Fruit fly (Drosophila melanogaster) whole organism, embryonic: ENCODE measurements around the gene yuri.

Source experiments
- ATbp ChIP-seq: fragments of 200-800 bp; sonication (Bioruptor generic); optimal IDR thresholded peaks from 2 replicates; lab custom pipeline; 2017; ENCODE audit warnings: missing biosample characterization, mild to moderate bottlenecking, missing genetic modification characterization, missing genetic modification reagents
- Ada2b ChIP-seq: fragments of 200-800 bp; sonication (Bioruptor generic); IDR thresholded peaks from 2 replicates; pipeline ENCODE4 v1.3.6; 2022; ENCODE audit warnings: missing biosample characterization, missing genetic modification characterization
- Antp ChIP-seq: fragments of 200-800 bp; sonication (Bioruptor generic); optimal IDR thresholded peaks from 3 replicates; lab custom pipeline; 2016; ENCODE audit warnings: missing biosample characterization, missing genetic modification characterization
- C15 ChIP-seq: fragments of 200-800 bp; sonication (Bioruptor generic); IDR thresholded peaks from 3 replicates; pipeline ENCODE4 v1.3.6; 2022; ENCODE audit warnings: missing biosample characterization, missing genetic modification characterization
- CG10209 ChIP-seq: fragments of 200-800 bp; sonication (Bioruptor generic); optimal IDR thresholded peaks from 3 replicates; lab custom pipeline; 2017; ENCODE audit warnings: missing biosample characterization, mild to moderate bottlenecking, missing genetic modification characterization, missing genetic modification reagents
- CG10979 ChIP-seq: fragments of 200-800 bp; sonication (Bioruptor generic); optimal IDR thresholded peaks from 2 replicates; lab custom pipeline; 2018; ENCODE audit warnings: missing biosample characterization, mild to moderate bottlenecking, missing genetic modification characterization, moderate library complexity
- CG11456 ChIP-seq: fragments of 200-800 bp; sonication (Bioruptor generic); IDR thresholded peaks from 3 replicates; pipeline ENCODE4 v1.3.6; 2022; ENCODE audit warnings: missing biosample characterization, missing genetic modification characterization
- CG11696 ChIP-seq: fragments of 200-800 bp; sonication (Bioruptor generic); IDR thresholded peaks from 2 replicates; pipeline ENCODE4 v1.3.6; 2022; ENCODE audit warnings: missing biosample characterization, missing genetic modification characterization
- CG12219 ChIP-seq: fragments of 200-800 bp; sonication (Bioruptor generic); optimal IDR thresholded peaks from 3 replicates; lab custom pipeline; 2018; ENCODE audit warnings: missing biosample characterization, mild to moderate bottlenecking, missing genetic modification characterization
- CG14014 ChIP-seq: fragments of 200-800 bp; sonication (Bioruptor generic); IDR thresholded peaks from 2 replicates; pipeline ENCODE4 v1.3.6; 2022; ENCODE audit warnings: missing biosample characterization, missing genetic modification characterization
- CG17829 ChIP-seq: fragments of 200-800 bp; optimal IDR thresholded peaks from 2 replicates; lab custom pipeline; 2019; ENCODE audit warnings: missing biosample characterization, mild to moderate bottlenecking, missing genetic modification characterization, moderate library complexity
- CG18011 ChIP-seq: fragments of 200-800 bp; sonication (Bioruptor generic); optimal IDR thresholded peaks from 2 replicates; lab custom pipeline; 2017; ENCODE audit warnings: missing biosample characterization, missing genetic modification characterization, mild to moderate bottlenecking, moderate library complexity, missing genotype
- CG2116 ChIP-seq: fragments of 200-800 bp; sonication (Bioruptor generic); optimal IDR thresholded peaks from 3 replicates; lab custom pipeline; 2018; ENCODE audit warnings: missing biosample characterization, mild to moderate bottlenecking, missing genetic modification characterization
- CG2129 ChIP-seq: fragments of 200-800 bp; sonication (Bioruptor generic); IDR thresholded peaks from 2 replicates; pipeline ENCODE4 v1.3.6; 2022; ENCODE audit warnings: missing biosample characterization, missing genetic modification characterization; ENCODE audit not compliant: partially characterized antibody
- CG30020 ChIP-seq: fragments of 200-800 bp; optimal IDR thresholded peaks from 2 replicates; lab custom pipeline; 2019; ENCODE audit warnings: missing biosample characterization, mild to moderate bottlenecking, missing genetic modification characterization, moderate library complexity
- CG42726 ChIP-seq: fragments of 200-800 bp; sonication (Bioruptor generic); IDR thresholded peaks from 2 replicates; pipeline ENCODE4 v1.3.6; 2022; ENCODE audit warnings: missing biosample characterization, missing genetic modification characterization; ENCODE audit not compliant: partially characterized antibody
- CG4360 ChIP-seq: fragments of 200-800 bp; sonication (Bioruptor generic); IDR thresholded peaks from 2 replicates; pipeline ENCODE4 v1.3.6; 2022; ENCODE audit warnings: missing biosample characterization, missing genetic modification characterization
- CG4404 ChIP-seq: fragments of 200-800 bp; sonication (Bioruptor generic); IDR thresholded peaks from 2 replicates; pipeline ENCODE4 v1.3.6; 2022; ENCODE audit warnings: missing biosample characterization, missing genetic modification characterization
- CG6791 ChIP-seq: fragments of 200-800 bp; sonication (Bioruptor generic); IDR thresholded peaks from 3 replicates; pipeline ENCODE4 v1.3.6; 2022; ENCODE audit warnings: missing biosample characterization, missing genetic modification characterization; ENCODE audit not compliant: partially characterized antibody
- CG7839 ChIP-seq: fragments of 200-800 bp; sonication (Bioruptor generic); optimal IDR thresholded peaks from 3 replicates; lab custom pipeline; 2018; ENCODE audit warnings: missing biosample characterization, mild to moderate bottlenecking, missing genetic modification characterization, moderate library complexity
- CG9727 ChIP-seq: fragments of 200-800 bp; sonication (Bioruptor generic); optimal IDR thresholded peaks from 3 replicates; lab custom pipeline; 2017; ENCODE audit warnings: missing biosample characterization, mild to moderate bottlenecking, missing genetic modification characterization
- CrebB ChIP-seq: fragments of 200-800 bp; sonication (Bioruptor generic); optimal IDR thresholded peaks from 3 replicates; lab custom pipeline; 2018; ENCODE audit warnings: missing biosample characterization, mild to moderate bottlenecking, missing genetic modification characterization
- Deaf1 ChIP-seq: fragments of 200-800 bp; optimal IDR thresholded peaks from 3 replicates; lab custom pipeline; 2019; ENCODE audit warnings: missing biosample characterization, mild to moderate bottlenecking, missing genetic modification characterization, moderate library complexity
- Dek ChIP-seq: fragments of 200-800 bp; sonication (Bioruptor generic); optimal IDR thresholded peaks from 3 replicates; lab custom pipeline; 2019; ENCODE audit warnings: missing biosample characterization, mild to moderate bottlenecking, missing genetic modification characterization, moderate library complexity
- Ets97D ChIP-seq: fragments of 200-800 bp; sonication (Bioruptor generic); optimal IDR thresholded peaks from 3 replicates; lab custom pipeline; 2016; ENCODE audit warnings: missing biosample characterization, missing genetic modification characterization
- Fer2 ChIP-seq: fragments of 200-800 bp; sonication (Bioruptor generic); optimal IDR thresholded peaks from 2 replicates; lab custom pipeline; 2018; ENCODE audit warnings: missing biosample characterization, mild to moderate bottlenecking, missing genetic modification characterization, moderate library complexity
- Gsc ChIP-seq: fragments of 200-800 bp; sonication (Bioruptor generic); IDR thresholded peaks from 2 replicates; pipeline ENCODE4 v1.3.6; 2022; ENCODE audit warnings: missing biosample characterization, missing genetic modification characterization
- H2.0 ChIP-seq: fragments of 200-800 bp; sonication (Bioruptor generic); IDR thresholded peaks from 2 replicates; pipeline ENCODE4 v1.3.6; 2022; ENCODE audit warnings: missing biosample characterization, missing genetic modification characterization
- Hr51 ChIP-seq, 2 experiments: fragments of 200-800 bp; sonication (Bioruptor generic); optimal IDR thresholded peaks; 2 replicates in 1 of 2; 3 replicates in 1 of 2; lab custom pipeline; 2016 to 2018; ENCODE audit warnings: missing biosample characterization in 2 of 2, missing genetic modification characterization in 2 of 2, mild to moderate bottlenecking in 1 of 2, moderate library complexity in 1 of 2
- Meics ChIP-seq: fragments of 200-800 bp; sonication (Bioruptor generic); optimal IDR thresholded peaks from 2 replicates; lab custom pipeline; 2017; ENCODE audit warnings: missing biosample characterization, mild to moderate bottlenecking, missing genetic modification characterization
- Oli ChIP-seq: fragments of 200-800 bp; sonication (Bioruptor generic); optimal IDR thresholded peaks from 2 replicates; lab custom pipeline; 2018; ENCODE audit warnings: missing biosample characterization, mild to moderate bottlenecking, missing genetic modification characterization, moderate library complexity
- Rfx ChIP-seq: fragments of 200-800 bp; sonication (Bioruptor generic); IDR thresholded peaks from 2 replicates; pipeline ENCODE4 v1.3.6; 2022; ENCODE audit warnings: missing biosample characterization, missing genetic modification characterization
- bsh ChIP-seq, 2 experiments: fragments of 200-800 bp; sonication (Bioruptor generic); optimal IDR thresholded peaks; 2 replicates each; lab custom pipeline; 2017 to 2018; ENCODE audit warnings: mild to moderate bottlenecking in 2 of 2, missing biosample characterization in 2 of 2, missing genetic modification characterization in 2 of 2, moderate library complexity in 1 of 2
- danr ChIP-seq: fragments of 200-800 bp; sonication (Bioruptor generic); IDR thresholded peaks from 2 replicates; pipeline ENCODE4 v1.3.6; 2022; ENCODE audit warnings: missing biosample characterization, missing genetic modification characterization
- dm ChIP-seq: fragments of 200-800 bp; sonication (Bioruptor generic); optimal IDR thresholded peaks from 3 replicates; lab custom pipeline; 2016; ENCODE audit warnings: missing biosample characterization, missing genetic modification characterization
- dpn ChIP-seq, 2 experiments: fragments of 200-800 bp; sonication (Bioruptor generic); optimal IDR thresholded peaks; 3 replicates each; lab custom pipeline; 2016; ENCODE audit warnings: missing biosample characterization in 2 of 2, missing genetic modification characterization in 2 of 2
- esg ChIP-seq: fragments of 200-800 bp; sonication (Bioruptor generic); conservative IDR thresholded peaks from 2 replicates; pipeline ENCODE4 v1.3.6; 2022; ENCODE audit warnings: missing biosample characterization, missing genetic modification characterization
- fd96Cb ChIP-seq: fragments of 200-800 bp; sonication (Bioruptor generic); optimal IDR thresholded peaks from 2 replicates; lab custom pipeline; 2018; ENCODE audit warnings: missing biosample characterization, mild to moderate bottlenecking, missing genetic modification characterization, moderate library complexity
- fru ChIP-seq: fragments of >200 bp; optimal IDR thresholded peaks from 2 replicates; lab custom pipeline; 2017
- lbe ChIP-seq: fragments of 200-800 bp; sonication (Bioruptor generic); optimal IDR thresholded peaks from 2 replicates; lab custom pipeline; 2016; ENCODE audit warnings: missing biosample characterization, mild to moderate bottlenecking, missing genetic modification characterization
- pfk ChIP-seq: fragments of 200-800 bp; sonication (Bioruptor generic); optimal IDR thresholded peaks from 2 replicates; lab custom pipeline; 2018; ENCODE audit warnings: missing biosample characterization, mild to moderate bottlenecking, missing genetic modification characterization, moderate library complexity
- pho ChIP-seq: fragments of 200-800 bp; sonication (Bioruptor generic); optimal IDR thresholded peaks from 2 replicates; lab custom pipeline; 2016; ENCODE audit warnings: missing biosample characterization, missing genetic modification characterization
- seq ChIP-seq: fragments of 200-800 bp; sonication (Bioruptor generic); IDR thresholded peaks from 2 replicates; pipeline ENCODE4 v1.3.6; 2022; ENCODE audit warnings: missing biosample characterization, missing genetic modification characterization
- sqz ChIP-seq: fragments of 200-800 bp; sonication (Bioruptor generic); optimal IDR thresholded peaks from 3 replicates; lab custom pipeline; 2018; ENCODE audit warnings: missing biosample characterization, mild to moderate bottlenecking, missing genetic modification characterization
- trh ChIP-seq: fragments of 200-800 bp; sonication (Bioruptor generic); optimal IDR thresholded peaks from 2 replicates; lab custom pipeline; 2016; ENCODE audit warnings: missing biosample characterization, missing genetic modification characterization
- twi ChIP-seq: fragments of 200-800 bp; optimal IDR thresholded peaks from 2 replicates; lab custom pipeline; 2019; ENCODE audit warnings: missing biosample characterization, mild to moderate bottlenecking, missing genetic modification characterization, moderate library complexity
- tx ChIP-seq: fragments of 200-800 bp; sonication (Bioruptor generic); optimal IDR thresholded peaks from 2 replicates; lab custom pipeline; 2016; ENCODE audit warnings: missing biosample characterization, missing genetic modification characterization
- unpg ChIP-seq: fragments of 200-800 bp; sonication (Bioruptor generic); optimal IDR thresholded peaks from 3 replicates; lab custom pipeline; 2018; ENCODE audit warnings: missing biosample characterization, mild to moderate bottlenecking, missing genetic modification characterization, moderate library complexity
- usp ChIP-seq: fragments of >200 bp; optimal IDR thresholded peaks from 2 replicates; lab custom pipeline; 2017; ENCODE audit warnings: missing biosample characterization, missing genetic modification characterization

yuri gene

dm6 chr2L:15248163-15249005, 16.1 kb downstream of the yuri start, which contains the start of gene dao:
Gene dao (plus strand): TSS chr2L:15248879.
- no peak for TF ChIP-seq seq (GFP tag; lab: Robert Waterston, UW)
- peak; percentile 48; the same call in 1 of the 2 replicates for TF ChIP-seq CG42726 (GFP tag; lab: Robert Waterston, UW)
- peak; percentile 46 for TF ChIP-seq CG7839 (tag; lab: Kevin White, UChicago)
- no peak for TF ChIP-seq danr (GFP tag; lab: Robert Waterston, UW)
- no peak for TF ChIP-seq sqz (GFP tag; lab: Kevin White, UChicago)
- peak; percentile 22 for TF ChIP-seq Deaf1 (tag; lab: Kevin White, UChicago)
- TF ChIP-seq CG11696 (GFP tag; lab: Robert Waterston, UW): 0 out of 2 replicates have a peak, but pooled peaks have one; percentile 29
- 0 out of 2 replicates have a peak, but pooled peaks have one; percentile 48 for TF ChIP-seq CG14014 (GFP tag; lab: Robert Waterston, UW)
- TF ChIP-seq CG17829 (tag; lab: Kevin White, UChicago): peak; percentile 13
- TF ChIP-seq CG10209 (GFP tag; lab: Kevin White, UChicago): peak; percentile 16
- no peak for TF ChIP-seq pfk
- peak; percentile 28 for TF ChIP-seq pho (GFP tag; lab: Kevin White, UChicago)
- TF ChIP-seq CG30020 (tag; lab: Kevin White, UChicago): peak; percentile 24
- TF ChIP-seq tx (GFP tag; lab: Kevin White, UChicago): no peak
- TF ChIP-seq CG2116: peak; percentile 28
- TF ChIP-seq Dek (tag; lab: Kevin White, UChicago): peak; percentile 28
- TF ChIP-seq dpn (GFP tag; optimal IDR thresholded peaks at IDR 0.05; lab: Kevin White, UChicago): peak; percentile 27 to 61
- no peak for TF ChIP-seq CG10979
- TF ChIP-seq H2.0 (GFP tag; lab: Robert Waterston, UW): peak; percentile 36; the same call in 1 of the 2 replicates
- TF ChIP-seq unpg (GFP tag; lab: Kevin White, UChicago): peak; percentile 32
- TF ChIP-seq CG18011 (GFP tag; lab: Kevin White, UChicago): no peak
- peak; percentile 14 to 31 for TF ChIP-seq Hr51 (GFP tag; optimal IDR thresholded peaks at IDR 0.05; lab: Kevin White, UChicago)
- no peak for TF ChIP-seq CG12219 (GFP tag; lab: Kevin White, UChicago)
- no peak for TF ChIP-seq CrebB (tag; lab: Kevin White, UChicago)
- TF ChIP-seq ATbp (GFP tag; lab: Kevin White, UChicago): no peak
- TF ChIP-seq Antp: no peak
- TF ChIP-seq CG6791 (GFP tag; lab: Robert Waterston, UW): peak; percentile 77
- TF ChIP-seq bsh (GFP tag; optimal IDR thresholded peaks at IDR 0.05; lab: Kevin White, UChicago): peak in 1 of 2 experiments; percentile 43
- TF ChIP-seq Ada2b: peak; percentile 62
- no peak for TF ChIP-seq CG4404 (GFP tag; lab: Robert Waterston, UW)
- peak; percentile 10 for TF ChIP-seq Fer2
- TF ChIP-seq Ets97D (GFP tag; lab: Kevin White, UChicago): peak; percentile 59
- no peak for TF ChIP-seq Gsc
- TF ChIP-seq CG4360 (GFP tag; lab: Robert Waterston, UW): no peak
- TF ChIP-seq lbe (GFP tag; lab: Kevin White, UChicago): no peak
- no peak for TF ChIP-seq twi (tag; lab: Kevin White, UChicago)
- peak; percentile 70 for TF ChIP-seq CG11456 (GFP tag; lab: Robert Waterston, UW)
- peak; percentile 63 for TF ChIP-seq CG9727 (GFP tag; lab: Kevin White, UChicago)
- no peak for TF ChIP-seq C15 (GFP tag; lab: Robert Waterston, UW)
- TF ChIP-seq Rfx (GFP tag; lab: Robert Waterston, UW): peak; percentile 78
- TF ChIP-seq CG2129 (GFP tag; lab: Robert Waterston, UW): peak; percentile 49
- peak; percentile 42 for TF ChIP-seq fd96Cb (tag; lab: Kevin White, UChicago)
- TF ChIP-seq esg (GFP tag; lab: Robert Waterston, UW): peak; percentile 65
- no peak for TF ChIP-seq fru (lab: Kevin White, UChicago)
- TF ChIP-seq usp (GFP tag; lab: Kevin White, UChicago): no peak
- TF ChIP-seq Meics (GFP tag; lab: Kevin White, UChicago): peak; percentile 34
- no peak for TF ChIP-seq Oli (tag; lab: Kevin White, UChicago)
- peak; percentile 11 for TF ChIP-seq dm
- no peak for TF ChIP-seq trh (GFP tag; lab: Kevin White, UChicago)
